Fruit fly (Drosophila melanogaster) whole organism, wandering third instar larva: Measurements from ENCODE around the gene Kul.

ENCODE experiments used
- Abd-B ChIP-seq: fragments of >200 bp; optimal IDR thresholded peaks from 2 replicates; lab custom pipeline; 2017; ENCODE audit warnings: missing biosample characterization, missing genetic modification characterization
- CrebA ChIP-seq: fragments of 200-800 bp; sonication (Bioruptor generic); optimal IDR thresholded peaks from 2 replicates; lab custom pipeline; 2016; ENCODE audit warnings: missing biosample characterization, mild to moderate bottlenecking, missing genetic modification characterization, borderline replicate concordance
- Dfd ChIP-seq: fragments of >200 bp; optimal IDR thresholded peaks from 2 replicates; lab custom pipeline; 2017; ENCODE audit warnings: missing biosample characterization, missing genetic modification characterization
- dmrt93B ChIP-seq: fragments of 200-800 bp; sonication (Bioruptor generic); optimal IDR thresholded peaks from 2 replicates; lab custom pipeline; 2018; ENCODE audit warnings: missing biosample characterization, mild to moderate bottlenecking, missing genetic modification characterization
- ey ChIP-seq: fragments of 200-800 bp; sonication (Bioruptor generic); optimal IDR thresholded peaks from 2 replicates; lab custom pipeline; 2016; ENCODE audit warnings: missing biosample characterization, missing genetic modification characterization
- foxo ChIP-seq, 2 experiments: fragments of 200-800 bp; sonication (Bioruptor generic); optimal IDR thresholded peaks; 2 replicates in 1 of 2; 3 replicates in 1 of 2; lab custom pipeline; 2016 to 2017; ENCODE audit warnings: missing biosample characterization in 2 of 2, missing genetic modification characterization in 2 of 2
- fru ChIP-seq: fragments of 200-800 bp; sonication (Bioruptor generic); optimal IDR thresholded peaks from 3 replicates; lab custom pipeline; 2016; ENCODE audit warnings: missing biosample characterization, mild to moderate bottlenecking, missing genetic modification characterization
- h ChIP-seq: fragments of 200-800 bp; sonication (Bioruptor generic); optimal IDR thresholded peaks from 3 replicates; lab custom pipeline; 2016; ENCODE audit warnings: missing biosample characterization, mild to moderate bottlenecking, missing genetic modification characterization
- pan ChIP-seq: fragments of >200 bp; optimal IDR thresholded peaks from 2 replicates; lab custom pipeline; 2017
- psq ChIP-seq: fragments of 200-800 bp; sonication (Bioruptor generic); optimal IDR thresholded peaks from 3 replicates; lab custom pipeline; 2017; ENCODE audit warnings: missing biosample characterization, mild to moderate bottlenecking, missing genetic modification characterization, moderate library complexity
- usp ChIP-seq: fragments of >200 bp; optimal IDR thresholded peaks from 2 replicates; lab custom pipeline; 2017; ENCODE audit warnings: missing biosample characterization, missing genetic modification characterization
- woc ChIP-seq: sonication (Bioruptor generic); optimal IDR thresholded peaks from 2 replicates; lab custom pipeline; 2016; ENCODE audit warnings: missing biosample characterization, mild to moderate bottlenecking, missing genetic modification characterization

- TF ChIP-seq CrebA (no peak), psq (GFP tag; lab: Kevin White, UChicago) (no peak), usp (GFP tag; lab: Kevin White, UChicago) (no peak), foxo (GFP tag; optimal IDR thresholded peaks at IDR 0.05; lab: Kevin White, UChicago) (peak in 1 of 2 experiments; percentile 6), fru (GFP tag; lab: Kevin White, UChicago) (no peak), pan (lab: Kevin White, UChicago) (no peak), h (GFP tag; lab: Kevin White, UChicago) (no peak), woc (GFP tag; lab: Kevin White, UChicago) (no peak), Dfd (GFP tag; lab: Kevin White, UChicago) (no peak), ey (GFP tag; lab: Kevin White, UChicago) (no peak), Abd-B (GFP tag; lab: Kevin White, UChicago) (no peak), dmrt93B (GFP tag; lab: Kevin White, UChicago) (no peak)
These were observed 19.8 kb upstream of the Kul start for dm6 chr3R:29705789-29706303.
